Worm (Caenorhabditis elegans) whole organism, L4 larva: ENCODE results near the gene srxa-6.

Experiments used
- F37D6.2 ChIP-seq: sonication (generic microtip); optimal IDR thresholded peaks from 2 replicates; lab custom pipeline; 2016; ENCODE audit warnings: mild to moderate bottlenecking, missing genetic modification characterization, missing compliant biosample characterization
- T20F7.1 ChIP-seq: fragments of 200-800 bp; sonication (Bioruptor generic); optimal IDR thresholded peaks from 2 replicates; lab custom pipeline; 2018; ENCODE audit warnings: mild to moderate bottlenecking, missing genetic modification characterization, missing compliant biosample characterization
- ZK546.5 ChIP-seq, 2 experiments: sonication (generic microtip); optimal IDR thresholded peaks; 2 replicates each; lab custom pipeline; 2017; ENCODE audit warnings: missing biosample characterization in 2 of 2, missing genetic modification characterization in 2 of 2
- aha-1 ChIP-seq: fragments of 150-350 bp; peaks from one replicate; lab custom pipeline; 2014; ENCODE audit warnings: missing biosample characterization, missing genetic modification characterization
- attf-4 ChIP-seq: sonication (generic microtip); optimal IDR thresholded peaks from 3 replicates; lab custom pipeline; 2017; ENCODE audit warnings: missing biosample characterization, missing genetic modification characterization
- ceh-28 ChIP-seq: fragments of 150-350 bp; optimal IDR thresholded peaks from 2 replicates; lab custom pipeline; 2014; ENCODE audit warnings: missing biosample characterization, missing genetic modification reagents, missing genetic modification characterization
- ceh-32 ChIP-seq: sonication (generic microtip); optimal IDR thresholded peaks from 2 replicates; lab custom pipeline; 2016; ENCODE audit warnings: mild to moderate bottlenecking, missing genetic modification characterization, missing compliant biosample characterization; ENCODE audit not compliant: poor library complexity
- cey-2 ChIP-seq: sonication (generic microtip); optimal IDR thresholded peaks from 3 replicates; lab custom pipeline; 2017; ENCODE audit warnings: missing genetic modification characterization, mild to moderate bottlenecking, missing compliant biosample characterization, antibody characterized with exemption, borderline replicate concordance; ENCODE audit not compliant: insufficient read depth
- ctbp-1 ChIP-seq: fragments of 200-800 bp; sonication (Bioruptor generic); IDR thresholded peaks from 2 replicates; pipeline ENCODE4 v1.3.6; 2022; ENCODE audit warnings: missing genetic modification reagents, missing genetic modification characterization, missing compliant biosample characterization
- daf-16 ChIP-seq, 3 experiments: sonication (generic microtip); optimal IDR thresholded peaks; 2 replicates each; lab custom pipeline; 2016 to 2017; ENCODE audit warnings: missing genetic modification characterization in 3 of 3, missing genetic modification reagents in 3 of 3, mild to moderate bottlenecking in 2 of 3, missing compliant biosample characterization in 2 of 3, missing biosample characterization in 1 of 3, moderate library complexity in 1 of 3
- dmd-9 ChIP-seq: fragments of 200-800 bp; sonication (Bioruptor generic); IDR thresholded peaks from 2 replicates; pipeline ENCODE4 v1.3.6; 2022; ENCODE audit warnings: missing genetic modification reagents, missing genetic modification characterization, missing compliant biosample characterization
- dve-1 ChIP-seq: sonication (generic microtip); optimal IDR thresholded peaks from 2 replicates; lab custom pipeline; 2017; ENCODE audit warnings: antibody characterized with exemption, mild to moderate bottlenecking, missing genetic modification characterization, missing compliant biosample characterization; ENCODE audit not compliant: insufficient read depth
- egl-43 ChIP-seq: fragments of 200-800 bp; sonication (Bioruptor generic); IDR thresholded peaks from 2 replicates; pipeline ENCODE4 v1.3.6; 2022; ENCODE audit warnings: missing genetic modification reagents, missing genetic modification characterization, missing compliant biosample characterization
- fos-1 ChIP-seq: fragments of 150-350 bp; optimal IDR thresholded peaks from 2 replicates; lab custom pipeline; 2014; ENCODE audit warnings: missing biosample characterization, missing genetic modification characterization
- hlh-11 ChIP-seq: fragments of 200-800 bp; sonication (Bioruptor generic); optimal IDR thresholded peaks from 2 replicates; lab custom pipeline; 2018; ENCODE audit warnings: mild to moderate bottlenecking, missing genetic modification characterization, missing compliant biosample characterization
- lim-7 ChIP-seq: fragments of 200-800 bp; sonication (Bioruptor generic); IDR thresholded peaks from 2 replicates; pipeline ENCODE4 v1.3.6; 2022; ENCODE audit warnings: missing genetic modification characterization, missing compliant biosample characterization
- lin-38 ChIP-seq: fragments of 200-800 bp; sonication (Bioruptor generic); IDR thresholded peaks from 2 replicates; pipeline ENCODE4 v1.3.6; 2022; ENCODE audit warnings: missing genetic modification reagents, missing genetic modification characterization, missing compliant biosample characterization
- lsy-2 ChIP-seq, 2 experiments: fragments of 150-350 bp in 1 of 2; sonication (generic microtip) in 1 of 2; optimal IDR thresholded peaks; 2 replicates each; lab custom pipeline; 2014 to 2017; ENCODE audit warnings: missing biosample characterization in 2 of 2, missing genetic modification characterization in 2 of 2
- mep-1 ChIP-seq: fragments of 150-350 bp; sonication (generic microtip); optimal IDR thresholded peaks from 3 replicates; lab custom pipeline; 2014; ENCODE audit warnings: missing biosample characterization, missing genetic modification characterization
- mxl-3 ChIP-seq: fragments of 200-800 bp; sonication (Bioruptor generic); optimal IDR thresholded peaks from 2 replicates; lab custom pipeline; 2018; ENCODE audit warnings: mild to moderate bottlenecking, missing genetic modification characterization, missing compliant biosample characterization
- nhr-102 ChIP-seq: sonication (generic microtip); optimal IDR thresholded peaks from 2 replicates; lab custom pipeline; 2016; ENCODE audit warnings: mild to moderate bottlenecking, missing genetic modification characterization, moderate library complexity, missing compliant biosample characterization
- nhr-237 ChIP-seq: sonication (generic microtip); optimal IDR thresholded peaks from 2 replicates; lab custom pipeline; 2017; ENCODE audit warnings: missing biosample characterization, missing genetic modification characterization
- nhr-42 ChIP-seq: fragments of 200-800 bp; sonication (Bioruptor generic); IDR thresholded peaks from 2 replicates; pipeline ENCODE4 v1.3.6; 2022; ENCODE audit warnings: missing genetic modification characterization, missing compliant biosample characterization
- nhr-48 ChIP-seq: sonication (generic microtip); optimal IDR thresholded peaks from 2 replicates; lab custom pipeline; 2016; ENCODE audit warnings: mild to moderate bottlenecking, missing genetic modification characterization, missing compliant biosample characterization
- nhr-6 ChIP-seq: fragments of 150-350 bp; optimal IDR thresholded peaks from 2 replicates; lab custom pipeline; 2014; ENCODE audit warnings: missing biosample characterization, missing genetic modification characterization
- pha-4 ChIP-seq, 2 experiments: fragments of 150-350 bp in 1 of 2; fragments of 200-800 bp in 1 of 2; sonication (Bioruptor generic) in 1 of 2; IDR thresholded peaks in 1 of 2; optimal IDR thresholded peaks in 1 of 2; 2 replicates each; pipeline versions ENCODE4 v1.3.6 to Lab custom; 2014 to 2022; ENCODE audit warnings: missing genetic modification characterization in 2 of 2, missing genetic modification reagents in 2 of 2, missing biosample characterization in 1 of 2, missing compliant biosample characterization in 1 of 2
- php-3 ChIP-seq: fragments of 200-800 bp; sonication (Bioruptor generic); IDR thresholded peaks from 2 replicates; pipeline ENCODE4 v1.3.6; 2022; ENCODE audit warnings: missing genetic modification reagents, missing genetic modification characterization, missing compliant biosample characterization
- pqm-1 ChIP-seq: sonication (generic microtip); optimal IDR thresholded peaks from 2 replicates; lab custom pipeline; 2017; ENCODE audit warnings: missing biosample characterization, missing genetic modification characterization
- rbr-2 ChIP-seq: sonication (generic microtip); optimal IDR thresholded peaks from 2 replicates; lab custom pipeline; 2016; ENCODE audit warnings: missing genotype, missing genetic modification characterization, missing compliant biosample characterization
- sdz-12 ChIP-seq: fragments of 200-800 bp; sonication (Bioruptor generic); optimal IDR thresholded peaks from 2 replicates; lab custom pipeline; 2018; ENCODE audit warnings: mild to moderate bottlenecking, missing genetic modification characterization, missing compliant biosample characterization
- skn-1 ChIP-seq: fragments of 150-350 bp; optimal IDR thresholded peaks from 2 replicates; lab custom pipeline; 2014; ENCODE audit warnings: missing biosample characterization, missing genetic modification characterization
- unc-39 ChIP-seq: sonication (generic microtip); optimal IDR thresholded peaks from 2 replicates; lab custom pipeline; 2017; ENCODE audit warnings: missing biosample characterization, missing genetic modification characterization
- zfp-2 ChIP-seq: sonication (generic microtip); optimal IDR thresholded peaks from 2 replicates; lab custom pipeline; 2016; ENCODE audit warnings: mild to moderate bottlenecking, missing genetic modification characterization, missing compliant biosample characterization
- zip-11 ChIP-seq: fragments of 200-800 bp; sonication (Bioruptor generic); IDR thresholded peaks from 2 replicates; pipeline ENCODE4 v1.3.6; 2022; ENCODE audit warnings: missing genetic modification characterization, missing compliant biosample characterization

Gene srxa-6

DNA sequence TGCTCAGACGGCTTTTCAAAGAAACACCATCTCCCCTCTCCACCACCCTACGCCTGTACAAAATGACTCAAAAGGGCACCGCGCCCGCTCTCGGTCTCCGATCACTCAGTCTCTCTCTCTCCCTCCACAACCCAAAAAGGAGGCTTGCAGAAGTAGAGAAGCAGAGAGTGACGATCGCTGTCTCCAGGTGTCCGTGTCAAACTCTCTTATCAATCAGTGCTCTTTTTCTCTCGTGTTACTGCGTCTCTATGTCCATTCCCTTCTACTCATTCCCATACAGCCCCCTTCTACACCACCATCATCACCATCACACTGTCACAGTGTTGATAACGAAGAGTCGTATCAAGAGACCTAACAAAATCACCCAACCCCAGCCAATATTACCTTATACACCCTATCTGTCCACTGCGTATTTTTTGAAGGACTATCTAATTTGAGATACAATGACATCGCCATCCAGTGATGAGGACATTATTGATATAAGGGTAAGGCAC is 17.9 kb downstream of the srxa-6 start, which contains the start of gene pha-4 (continued):
- TF ChIP-seq dve-1 (tag; lab: Kevin White, UChicago) (peak; percentile 79), mxl-3 (GFP tag; lab: Kevin White, UChicago) (peak; percentile 76), php-3 (GFP tag; lab: Robert Waterston, UW) (peak; percentile 68)
- TF ChIP-seq, all 104 proteins: peak for 21

DNA sequence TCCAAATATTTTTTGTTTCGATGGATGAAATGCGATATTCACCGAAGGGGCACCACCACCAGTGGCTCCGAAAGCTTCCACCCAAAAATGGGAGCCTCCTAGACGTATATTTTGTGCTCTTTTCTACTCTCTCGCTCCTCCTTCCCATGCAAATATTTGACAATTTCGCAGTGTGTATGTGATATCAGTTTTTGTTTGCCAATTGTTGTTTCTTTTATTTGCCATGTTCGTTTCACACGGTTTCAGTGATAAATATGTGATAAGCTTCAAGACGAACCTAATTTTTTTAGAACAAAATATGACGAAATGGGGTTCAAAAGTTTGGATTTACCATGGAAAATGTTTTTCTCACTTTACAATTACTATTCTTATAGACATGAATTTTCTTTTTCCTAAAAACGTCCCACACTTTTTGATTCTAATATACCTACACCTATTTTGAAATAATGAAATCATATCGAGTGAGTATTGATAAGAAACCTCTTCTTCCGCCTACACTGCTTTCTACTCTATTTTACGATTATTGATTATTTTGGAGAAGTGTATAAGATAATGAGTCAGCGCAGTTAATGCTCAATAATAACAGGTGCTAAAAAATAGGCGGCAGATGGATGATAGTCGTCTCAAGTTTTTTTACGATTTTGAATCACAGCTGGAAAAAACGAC is 19.2 kb downstream of the srxa-6 start:
- TF ChIP-seq daf-16 (GFP tag; optimal IDR thresholded peaks at IDR 0.05; lab: Kevin White, UChicago) (no peak), daf-16 (tag; optimal IDR thresholded peaks at IDR 0.05; lab: Kevin White, UChicago) (peak; percentile 41), ctbp-1 (GFP tag; lab: Robert Waterston, UW) (no peak), zip-11 (GFP tag; lab: Robert Waterston, UW) (no peak), pha-4 (GFP tag; IDR thresholded peaks at IDR 0.05; lab: Robert Waterston, UW) (no peak), pha-4 (tag; optimal IDR thresholded peaks at IDR 0.05; lab: Kevin White, UChicago) (peak; percentile 72), pqm-1 (tag; lab: Kevin White, UChicago) (peak; percentile 67), rbr-2 (tag; lab: Kevin White, UChicago) (no peak), hlh-11 (tag; lab: Kevin White, UChicago) (peak; percentile 15), sdz-12 (no peak), lin-38 (no peak), ceh-28 (tag; lab: Kevin White, UChicago) (peak; percentile 9)

DNA sequence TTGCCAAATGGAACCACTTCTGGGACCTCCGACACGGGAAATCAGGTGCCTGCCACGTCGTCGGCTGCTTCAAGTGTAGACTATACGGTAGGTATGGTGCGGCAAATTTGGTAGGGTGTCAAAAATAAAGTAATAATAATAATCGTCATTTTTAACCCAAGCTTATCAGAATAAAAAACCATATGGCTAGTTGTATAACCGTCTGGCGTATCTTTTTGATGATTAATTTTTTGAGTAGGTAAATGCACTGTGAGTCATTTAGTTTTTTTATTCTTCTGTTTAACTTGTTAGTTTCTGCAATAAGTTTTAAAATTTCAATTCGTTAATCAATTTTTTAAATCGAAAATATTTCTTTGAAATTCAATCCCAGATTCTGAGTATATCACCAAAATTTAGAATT is 20.7 kb downstream of the srxa-6 start:
- TF ChIP-seq skn-1 (tag; lab: Kevin White, UChicago), result no peak
- no peak for TF ChIP-seq F37D6.2 (tag; lab: Kevin White, UChicago)
- TF ChIP-seq lim-7 (GFP tag; lab: Robert Waterston, UW), result no peak
- peak; percentile 69 for TF ChIP-seq aha-1
- peak; percentile 6; the same call in 1 of the 2 replicates for TF ChIP-seq pha-4 (GFP tag; IDR thresholded peaks at IDR 0.05; lab: Robert Waterston, UW)
- TF ChIP-seq pha-4 (tag; optimal IDR thresholded peaks at IDR 0.05; lab: Kevin White, UChicago), result peak; percentile 81
- TF ChIP-seq mep-1, result no peak
- no peak for TF ChIP-seq php-3 (GFP tag; lab: Robert Waterston, UW)
- peak; percentile 21 for TF ChIP-seq dve-1 (tag; lab: Kevin White, UChicago)
- no peak for TF ChIP-seq cey-2
- TF ChIP-seq egl-43 (GFP tag; lab: Robert Waterston, UW), result no peak
- no peak for TF ChIP-seq nhr-102
- no peak for TF ChIP-seq T20F7.1 (GFP tag; lab: Kevin White, UChicago)
- TF ChIP-seq nhr-6 (tag; lab: Kevin White, UChicago), result no peak
- TF ChIP-seq zfp-2 (tag; lab: Kevin White, UChicago), result no peak
- no peak for TF ChIP-seq zip-11 (GFP tag; lab: Robert Waterston, UW)
- TF ChIP-seq nhr-42 (GFP tag; lab: Robert Waterston, UW), result no peak
- TF ChIP-seq nhr-237 (tag; lab: Kevin White, UChicago), result no peak
- no peak for TF ChIP-seq lsy-2 (tag; optimal IDR thresholded peaks at IDR 0.05; lab: Kevin White, UChicago)
- TF ChIP-seq unc-39, result no peak
- TF ChIP-seq attf-4, result no peak
- no peak for TF ChIP-seq pqm-1 (tag; lab: Kevin White, UChicago)
- no peak for TF ChIP-seq fos-1 (tag; lab: Kevin White, UChicago)
- no peak for TF ChIP-seq ZK546.5 (tag; optimal IDR thresholded peaks at IDR 0.05; lab: Kevin White, UChicago)
- TF ChIP-seq nhr-48 (tag; lab: Kevin White, UChicago), result no peak
- no peak for TF ChIP-seq daf-16 (GFP tag; optimal IDR thresholded peaks at IDR 0.05; lab: Kevin White, UChicago)
- TF ChIP-seq daf-16 (tag; optimal IDR thresholded peaks at IDR 0.05; lab: Kevin White, UChicago), result peak; percentile 6
- no peak for TF ChIP-seq ceh-32 (tag; lab: Kevin White, UChicago)
- no peak for TF ChIP-seq dmd-9 (GFP tag; lab: Robert Waterston, UW)
